Fruit fly (Drosophila melanogaster) whole organism, embryonic: ENCODE results near the gene Vti1a.

ENCODE experiments used
- ATbp ChIP-seq: fragments of 200-800 bp; sonication (Bioruptor generic); optimal IDR thresholded peaks from 2 replicates; lab custom pipeline; 2017; ENCODE audit warnings: missing biosample characterization, mild to moderate bottlenecking, missing genetic modification characterization, missing genetic modification reagents
- Atf-2 ChIP-seq: fragments of 200-800 bp; sonication (Bioruptor generic); optimal IDR thresholded peaks from 2 replicates; lab custom pipeline; 2016; ENCODE audit warnings: missing biosample characterization, missing genetic modification characterization
- Blimp-1 ChIP-seq: fragments of 200-800 bp; sonication (Bioruptor generic); optimal IDR thresholded peaks from 3 replicates; lab custom pipeline; 2018; ENCODE audit warnings: missing biosample characterization, missing genetic modification characterization, mild to moderate bottlenecking, moderate library complexity, missing genetic modification reagents
- CG10979 ChIP-seq: fragments of 200-800 bp; sonication (Bioruptor generic); optimal IDR thresholded peaks from 2 replicates; lab custom pipeline; 2018; ENCODE audit warnings: missing biosample characterization, mild to moderate bottlenecking, missing genetic modification characterization, moderate library complexity
- CG11093 ChIP-seq: fragments of 200-800 bp; sonication (Bioruptor generic); IDR thresholded peaks from 3 replicates; pipeline ENCODE4 v1.3.6; 2022; ENCODE audit warnings: missing biosample characterization, missing genetic modification characterization
- CG11504 ChIP-seq: fragments of 200-800 bp; sonication (Bioruptor generic); optimal IDR thresholded peaks from 3 replicates; lab custom pipeline; 2019; ENCODE audit warnings: missing biosample characterization, mild to moderate bottlenecking, missing genetic modification characterization, moderate library complexity
- CG11695 ChIP-seq: fragments of 200-800 bp; sonication (Bioruptor generic); IDR thresholded peaks from 3 replicates; pipeline ENCODE4 v1.3.6; 2022; ENCODE audit warnings: missing biosample characterization, missing genetic modification characterization
- CG12391 ChIP-seq: fragments of 200-800 bp; sonication (Bioruptor generic); optimal IDR thresholded peaks from 3 replicates; lab custom pipeline; 2018; ENCODE audit warnings: missing biosample characterization, mild to moderate bottlenecking, missing genetic modification characterization, moderate library complexity
- CG12659 ChIP-seq: fragments of 200-800 bp; sonication (Bioruptor generic); optimal IDR thresholded peaks from 3 replicates; lab custom pipeline; 2017; ENCODE audit warnings: mild to moderate bottlenecking, missing biosample characterization, missing genetic modification reagents, missing genetic modification characterization
- CG15073 ChIP-seq: fragments of 200-800 bp; sonication (Bioruptor generic); optimal IDR thresholded peaks from 2 replicates; lab custom pipeline; 2016; ENCODE audit warnings: missing biosample characterization, missing genetic modification characterization
- CG17361 ChIP-seq: fragments of 200-800 bp; sonication (Bioruptor generic); IDR thresholded peaks from 3 replicates; pipeline ENCODE4 v1.3.6; 2022; ENCODE audit warnings: missing biosample characterization, missing genetic modification characterization
- CG1792 ChIP-seq: fragments of 200-800 bp; sonication (Bioruptor generic); optimal IDR thresholded peaks from 2 replicates; lab custom pipeline; 2016; ENCODE audit warnings: missing biosample characterization, missing genetic modification characterization
- CG5953 ChIP-seq: fragments of 200-800 bp; sonication (Bioruptor generic); IDR thresholded peaks from 2 replicates; pipeline ENCODE4 v1.3.6; 2022; ENCODE audit warnings: missing biosample characterization, missing genetic modification characterization
- CG7271 ChIP-seq: fragments of 200-800 bp; sonication (Bioruptor generic); optimal IDR thresholded peaks from 2 replicates; lab custom pipeline; 2018; ENCODE audit warnings: missing biosample characterization, mild to moderate bottlenecking, missing genetic modification characterization, moderate library complexity
- CG7839 ChIP-seq: fragments of 200-800 bp; sonication (Bioruptor generic); optimal IDR thresholded peaks from 3 replicates; lab custom pipeline; 2018; ENCODE audit warnings: missing biosample characterization, mild to moderate bottlenecking, missing genetic modification characterization, moderate library complexity
- CG9932 ChIP-seq: fragments of 200-800 bp; sonication (Bioruptor generic); IDR thresholded peaks from 2 replicates; pipeline ENCODE4 v1.3.6; 2022; ENCODE audit warnings: missing biosample characterization, missing genetic modification characterization
- Dref ChIP-seq: fragments of 200-800 bp; sonication (Bioruptor generic); IDR thresholded peaks from 2 replicates; pipeline ENCODE4 v1.3.6; 2022; ENCODE audit warnings: missing biosample characterization, missing genetic modification characterization
- Drgx ChIP-seq: fragments of 200-800 bp; sonication (Bioruptor generic); IDR thresholded peaks from 2 replicates; pipeline ENCODE4 v1.3.6; 2022; ENCODE audit warnings: missing biosample characterization, missing genetic modification characterization
- Gsc ChIP-seq: fragments of 200-800 bp; sonication (Bioruptor generic); IDR thresholded peaks from 2 replicates; pipeline ENCODE4 v1.3.6; 2022; ENCODE audit warnings: missing biosample characterization, missing genetic modification characterization
- Hand ChIP-seq: fragments of 200-800 bp; sonication (Bioruptor generic); optimal IDR thresholded peaks from 2 replicates; lab custom pipeline; 2017; ENCODE audit warnings: mild to moderate bottlenecking, missing biosample characterization, missing genetic modification reagents, missing genetic modification characterization
- Hey ChIP-seq: fragments of 200-800 bp; sonication (Bioruptor generic); optimal IDR thresholded peaks from 3 replicates; lab custom pipeline; 2018; ENCODE audit warnings: missing biosample characterization, mild to moderate bottlenecking, missing genetic modification characterization
- HmgZ ChIP-seq: fragments of 200-800 bp; sonication (Bioruptor generic); optimal IDR thresholded peaks from 2 replicates; lab custom pipeline; 2018; ENCODE audit warnings: missing biosample characterization, mild to moderate bottlenecking, missing genetic modification characterization
- Hr78 ChIP-seq, 2 experiments: fragments of 200-800 bp in 1 of 2; fragments of >200 bp in 1 of 2; sonication (Bioruptor generic) in 1 of 2; optimal IDR thresholded peaks; 2 replicates each; lab custom pipeline; 2017 to 2019; ENCODE audit warnings: missing biosample characterization in 2 of 2, missing genetic modification characterization in 2 of 2, mild to moderate bottlenecking in 1 of 2, moderate library complexity in 1 of 2
- Hsf ChIP-seq: fragments of 200-800 bp; sonication (Bioruptor generic); optimal IDR thresholded peaks from 3 replicates; lab custom pipeline; 2016; ENCODE audit warnings: missing biosample characterization, missing genetic modification characterization
- Meics ChIP-seq: fragments of 200-800 bp; sonication (Bioruptor generic); optimal IDR thresholded peaks from 2 replicates; lab custom pipeline; 2017; ENCODE audit warnings: missing biosample characterization, mild to moderate bottlenecking, missing genetic modification characterization
- Myb ChIP-seq: fragments of 200-800 bp; sonication (Bioruptor generic); optimal IDR thresholded peaks from 2 replicates; lab custom pipeline; 2016; ENCODE audit warnings: missing biosample characterization, missing genetic modification characterization
- NK7.1 ChIP-seq: fragments of 200-800 bp; sonication (Bioruptor generic); optimal IDR thresholded peaks from 3 replicates; lab custom pipeline; 2016; ENCODE audit warnings: missing biosample characterization, missing genetic modification characterization
- Oli ChIP-seq: fragments of 200-800 bp; sonication (Bioruptor generic); optimal IDR thresholded peaks from 2 replicates; lab custom pipeline; 2018; ENCODE audit warnings: missing biosample characterization, mild to moderate bottlenecking, missing genetic modification characterization, moderate library complexity
- ato ChIP-seq: fragments of 200-800 bp; sonication (Bioruptor generic); IDR thresholded peaks from 2 replicates; pipeline ENCODE4 v1.3.6; 2022; ENCODE audit warnings: missing biosample characterization, missing genetic modification characterization; ENCODE audit not compliant: partially characterized antibody
- az2 ChIP-seq: fragments of 200-800 bp; sonication (Bioruptor generic); optimal IDR thresholded peaks from 3 replicates; lab custom pipeline; 2016; ENCODE audit warnings: missing biosample characterization, missing genetic modification characterization
- cato ChIP-seq: fragments of 200-800 bp; sonication (Bioruptor generic); optimal IDR thresholded peaks from 2 replicates; lab custom pipeline; 2016; ENCODE audit warnings: missing biosample characterization, missing genetic modification characterization, borderline replicate concordance
- crol ChIP-seq: fragments of 200-800 bp; sonication (Bioruptor generic); IDR thresholded peaks from 2 replicates; pipeline ENCODE4 v1.3.6; 2022; ENCODE audit warnings: missing biosample characterization, missing genetic modification characterization
- crp ChIP-seq, 2 experiments: fragments of 200-800 bp; sonication (Bioruptor generic); optimal IDR thresholded peaks; 2 replicates in 1 of 2; 3 replicates in 1 of 2; lab custom pipeline; 2017; ENCODE audit warnings: missing biosample characterization in 2 of 2, missing genetic modification characterization in 2 of 2, mild to moderate bottlenecking in 1 of 2, moderate library complexity in 1 of 2
- fd64A ChIP-seq: fragments of 200-800 bp; sonication (Bioruptor generic); optimal IDR thresholded peaks from 3 replicates; lab custom pipeline; 2018; ENCODE audit warnings: missing biosample characterization, mild to moderate bottlenecking, missing genetic modification characterization
- gt ChIP-seq: fragments of 200-800 bp; sonication (Bioruptor generic); IDR thresholded peaks from 2 replicates; pipeline ENCODE4 v1.3.6; 2022; ENCODE audit warnings: missing biosample characterization, missing genetic modification characterization
- hbn ChIP-seq: fragments of 200-800 bp; sonication (Bioruptor generic); IDR thresholded peaks from 2 replicates; pipeline ENCODE4 v1.3.6; 2022; ENCODE audit warnings: missing biosample characterization, missing genetic modification characterization; ENCODE audit not compliant: partially characterized antibody
- hkb ChIP-seq, 2 experiments: fragments of 200-800 bp in 1 of 2; fragments of >200 bp in 1 of 2; sonication (Bioruptor generic) in 1 of 2; IDR thresholded peaks in 1 of 2; optimal IDR thresholded peaks in 1 of 2; 2 replicates each; pipeline versions ENCODE4 v1.3.6 to Lab custom; 2017 to 2022; ENCODE audit warnings: missing biosample characterization in 1 of 2, missing genetic modification characterization in 1 of 2
- hth ChIP-seq: fragments of >200 bp; optimal IDR thresholded peaks from 2 replicates; lab custom pipeline; 2017; ENCODE audit warnings: inconsistent platforms
- jumu ChIP-seq: fragments of 200-800 bp; sonication (Bioruptor generic); optimal IDR thresholded peaks from 3 replicates; lab custom pipeline; 2016; ENCODE audit warnings: missing biosample characterization, missing genetic modification characterization
- knrl ChIP-seq: fragments of 200-800 bp; sonication (Bioruptor generic); IDR thresholded peaks from 3 replicates; pipeline ENCODE4 v1.3.6; 2022; ENCODE audit warnings: missing biosample characterization, missing genetic modification characterization; ENCODE audit not compliant: partially characterized antibody
- odd ChIP-seq: fragments of 200-800 bp; sonication (Bioruptor generic); optimal IDR thresholded peaks from 2 replicates; lab custom pipeline; 2017; ENCODE audit warnings: missing biosample characterization, mild to moderate bottlenecking, missing genetic modification characterization
- pita ChIP-seq: fragments of 200-800 bp; sonication (Bioruptor generic); optimal IDR thresholded peaks from 2 replicates; lab custom pipeline; 2017; ENCODE audit warnings: missing biosample characterization, mild to moderate bottlenecking, missing genetic modification characterization
- ranshi ChIP-seq: fragments of 200-800 bp; sonication (Bioruptor generic); IDR thresholded peaks from 2 replicates; pipeline ENCODE4 v1.3.6; 2022; ENCODE audit warnings: missing biosample characterization, missing genetic modification characterization
- sqz ChIP-seq: fragments of 200-800 bp; sonication (Bioruptor generic); optimal IDR thresholded peaks from 3 replicates; lab custom pipeline; 2018; ENCODE audit warnings: missing biosample characterization, mild to moderate bottlenecking, missing genetic modification characterization
- sr ChIP-seq: fragments of 200-800 bp; sonication (Bioruptor generic); IDR thresholded peaks from 3 replicates; pipeline ENCODE4 v1.3.6; 2022; ENCODE audit warnings: missing biosample characterization, missing genetic modification characterization
- tgo ChIP-seq: fragments of 200-800 bp; sonication (Bioruptor generic); IDR thresholded peaks from 3 replicates; pipeline ENCODE4 v1.3.6; 2022; ENCODE audit warnings: missing biosample characterization, missing genetic modification characterization
- ttk ChIP-seq: fragments of 200-800 bp; sonication (Bioruptor generic); IDR thresholded peaks from 2 replicates; pipeline ENCODE4 v2.1.2; 2022; ENCODE audit warnings: missing biosample characterization, missing genetic modification characterization
- unpg ChIP-seq: fragments of 200-800 bp; sonication (Bioruptor generic); optimal IDR thresholded peaks from 3 replicates; lab custom pipeline; 2018; ENCODE audit warnings: missing biosample characterization, mild to moderate bottlenecking, missing genetic modification characterization, moderate library complexity
- wdn ChIP-seq: fragments of 200-800 bp; sonication (Bioruptor generic); IDR thresholded peaks from 2 replicates; pipeline ENCODE4 v1.3.6; 2022; ENCODE audit warnings: missing biosample characterization, missing genetic modification characterization

Gene Vti1a

dm6 chr3L:700160-700917 is 7.6 kb upstream of the Vti1a start (continued):
- TF ChIP-seq HmgZ (tag; lab: Kevin White, UChicago) (peak; percentile 71), ttk (GFP tag; lab: Robert Waterston, UW) (no peak), az2 (GFP tag; lab: Kevin White, UChicago) (peak; percentile 42), CG15073 (GFP tag; lab: Kevin White, UChicago) (no peak), Oli (tag; lab: Kevin White, UChicago) (peak; percentile 62), hth (no peak), CG11093 (no peak), Hey (tag; lab: Kevin White, UChicago) (no peak), sqz (peak; percentile 21), ATbp (GFP tag; lab: Kevin White, UChicago) (peak; percentile 65), knrl (GFP tag; lab: Robert Waterston, UW) (no peak), crp (GFP tag; optimal IDR thresholded peaks at IDR 0.05; lab: Kevin White, UChicago) (no peak), Drgx (GFP tag; lab: Robert Waterston, UW) (peak; percentile 51), CG11504 (tag; lab: Kevin White, UChicago) (peak; percentile 73), CG17361 (GFP tag; lab: Robert Waterston, UW) (peak; percentile 71; the same call in 2 of the 3 replicates), Blimp-1 (GFP tag; lab: Kevin White, UChicago) (peak; percentile 73), hkb (optimal IDR thresholded peaks at IDR 0.05; lab: Kevin White, UChicago) (no peak), hkb (GFP tag; IDR thresholded peaks at IDR 0.05; lab: Robert Waterston, UW) (peak; percentile 80), CG7271 (no peak), fd64A (no peak), Meics (GFP tag; lab: Kevin White, UChicago) (peak; percentile 72), Hr78 (GFP tag; optimal IDR thresholded peaks at IDR 0.05; lab: Kevin White, UChicago) (peak in 1 of 2 experiments; percentile 79), CG10979 (tag; lab: Kevin White, UChicago) (peak; percentile 59), unpg (GFP tag; lab: Kevin White, UChicago) (peak; percentile 86), crol (GFP tag; lab: Robert Waterston, UW) (no peak), Hsf (GFP tag; lab: Kevin White, UChicago) (peak; percentile 62), NK7.1 (GFP tag; lab: Kevin White, UChicago) (no peak), CG1792 (GFP tag; lab: Kevin White, UChicago) (no peak), Atf-2 (GFP tag; lab: Kevin White, UChicago) (peak; percentile 8), Gsc (GFP tag; lab: Robert Waterston, UW) (no peak), hbn (GFP tag; lab: Robert Waterston, UW) (no peak), CG7839 (peak; percentile 65), ranshi (GFP tag; lab: Robert Waterston, UW) (peak; percentile 76), cato (peak; percentile 18), Hand (GFP tag; lab: Kevin White, UChicago) (peak; percentile 67), ato (GFP tag; lab: Robert Waterston, UW) (no peak), Dref (GFP tag; lab: Robert Waterston, UW) (no peak), jumu (no peak), CG12391 (tag; lab: Kevin White, UChicago) (peak; percentile 71), gt (GFP tag; lab: Robert Waterston, UW) (no peak), pita (GFP tag; lab: Kevin White, UChicago) (no peak), Myb (GFP tag; lab: Kevin White, UChicago) (no peak), CG9932 (GFP tag; lab: Robert Waterston, UW) (peak; percentile 28; the same call in 1 of the 2 replicates), wdn (no peak), CG5953 (GFP tag; lab: Robert Waterston, UW) (no peak), sr (no peak), CG12659 (GFP tag; lab: Kevin White, UChicago) (peak; percentile 68), CG11695 (peak; percentile 79), odd (GFP tag; lab: Kevin White, UChicago) (peak; percentile 46), tgo (GFP tag; lab: Robert Waterston, UW) (peak; percentile 38; the same call in 1 of the 3 replicates)
